Fruit fly (Drosophila melanogaster): Measurements from ENCODE around the gene CG42394.
A peak's percentile ranks its signal among the peaks of the same experiment; 100 is the strongest.

Gene CG42394

DNA sequence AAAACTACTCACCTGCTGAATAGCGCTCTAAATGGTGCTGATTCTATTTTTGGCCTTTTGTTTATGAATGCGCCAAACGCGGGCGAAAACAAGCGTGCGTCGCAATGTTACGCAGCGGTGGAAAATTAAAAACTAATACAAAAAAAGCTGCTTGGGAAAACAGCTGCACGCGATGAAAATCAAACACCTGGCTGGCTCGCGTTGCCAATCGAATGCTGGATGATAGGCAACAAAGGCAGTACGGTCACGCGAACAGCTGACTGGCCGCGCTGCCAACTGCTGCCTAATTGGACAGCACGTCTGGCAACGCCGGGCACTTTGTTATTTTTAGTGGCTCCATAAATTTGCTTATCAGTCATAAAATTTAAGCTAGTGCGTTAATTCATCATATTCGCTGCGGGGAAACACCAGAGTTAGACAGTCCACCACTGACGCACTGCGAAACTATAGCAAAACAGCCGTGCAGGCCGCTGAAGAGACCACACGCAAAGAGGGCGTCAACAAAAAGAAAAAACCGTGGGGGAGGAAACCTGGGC, 18.9 kb downstream of the CG42394 start, which contains the start of the genes SelR and Tsp86D (continued):
- TF ChIP-seq CG7963 (GFP tag; IDR thresholded peaks at IDR 0.05; ENCODE audit: partially characterized antibody) (peak; percentile 25; the same call in 1 of the 3 replicates), Dbx (GFP tag; IDR thresholded peaks at IDR 0.05) (peak; percentile 28; the same call in 2 of the 3 replicates), CG6654 (GFP tag; optimal IDR thresholded peaks at IDR 0.05) (no peak), wek (GFP tag; optimal IDR thresholded peaks at IDR 0.05) (no peak), Mes4 (GFP tag; optimal IDR thresholded peaks at IDR 0.05) (no peak), trem (tag; optimal IDR thresholded peaks at IDR 0.05) (peak; percentile 99), Ets65A (GFP tag) (no peak), CG33213 (GFP tag; optimal IDR thresholded peaks at IDR 0.05) (peak; percentile 27), stc (GFP tag; IDR thresholded peaks at IDR 0.05) (no peak), gsb (GFP tag; IDR thresholded peaks at IDR 0.05) (no peak), Max (GFP tag; optimal IDR thresholded peaks at IDR 0.05) (peak; percentile 36), HLH54F (GFP tag; optimal IDR thresholded peaks at IDR 0.05) (no peak), Hmx (GFP tag; optimal IDR thresholded peaks at IDR 0.05) (no peak), Abd-B (GFP tag; optimal IDR thresholded peaks at IDR 0.05) (peak; percentile 80), CG15073 (GFP tag; optimal IDR thresholded peaks at IDR 0.05) (no peak), CG8944 (GFP tag; optimal IDR thresholded peaks at IDR 0.05) (no peak), HmgD (GFP tag; optimal IDR thresholded peaks at IDR 0.05) (no peak), Sin3A (optimal IDR thresholded peaks at IDR 0.05) (peak; percentile 81), CG10979 (tag; optimal IDR thresholded peaks at IDR 0.05) (peak; percentile 24), CG4730 (GFP tag; IDR thresholded peaks at IDR 0.05) (no peak), CG17361 (GFP tag; IDR thresholded peaks at IDR 0.05) (no peak), pita (GFP tag; optimal IDR thresholded peaks at IDR 0.05) (no peak), sd (tag; optimal IDR thresholded peaks at IDR 0.05) (peak; percentile 85), HmgZ (tag; optimal IDR thresholded peaks at IDR 0.05) (peak; percentile 71), exex (tag; optimal IDR thresholded peaks at IDR 0.05) (peak; percentile 72), CHES-1-like (GFP tag; optimal IDR thresholded peaks at IDR 0.05) (peak; percentile 62), CG8388 (GFP tag; optimal IDR thresholded peaks at IDR 0.05) (no peak), PHDP (tag; optimal IDR thresholded peaks at IDR 0.05) (peak; percentile 65), ranshi (GFP tag; IDR thresholded peaks at IDR 0.05) (no peak), fd96Cb (tag; optimal IDR thresholded peaks at IDR 0.05) (no peak), CG10565 (GFP tag; optimal IDR thresholded peaks at IDR 0.05) (no peak), da (GFP tag; optimal IDR thresholded peaks at IDR 0.05) (peak; percentile 75), peb (GFP tag; IDR thresholded peaks at IDR 0.05) (no peak), CG15011 (GFP tag; optimal IDR thresholded peaks at IDR 0.05) (no peak), CG7745 (tag; optimal IDR thresholded peaks at IDR 0.05) (no peak), Lpt (GFP tag; optimal IDR thresholded peaks at IDR 0.05) (no peak), kah (GFP tag; optimal IDR thresholded peaks at IDR 0.05) (peak; percentile 78), Neu2 (GFP tag; optimal IDR thresholded peaks at IDR 0.05; ENCODE audit: borderline replicate concordance) (no peak), pan (optimal IDR thresholded peaks at IDR 0.05) (no peak), pan (GFP tag; optimal IDR thresholded peaks at IDR 0.05 in 1 of 2, IDR thresholded peaks at IDR 0.05 in 1 of 2) (no peak), CG34224 (GFP tag; IDR thresholded peaks at IDR 0.05; ENCODE audit: partially characterized antibody) (peak; percentile 73; the same call in 2 of the 3 replicates), mam (GFP tag; optimal IDR thresholded peaks at IDR 0.05) (no peak), Dad (GFP tag; optimal IDR thresholded peaks at IDR 0.05) (no peak), CG6689 (GFP tag; IDR thresholded peaks at IDR 0.05) (no peak), unpg (GFP tag; optimal IDR thresholded peaks at IDR 0.05) (peak; percentile 40), Optix (GFP tag; IDR thresholded peaks at IDR 0.05) (0 out of 3 replicates have a peak, but pooled peaks have one; percentile 33), bab2 (GFP tag; optimal IDR thresholded peaks at IDR 0.05) (no peak)

Measured in whole organism, embryonic.